Worm (Caenorhabditis elegans): ENCODE results near the gene cest-3.

DNA sequence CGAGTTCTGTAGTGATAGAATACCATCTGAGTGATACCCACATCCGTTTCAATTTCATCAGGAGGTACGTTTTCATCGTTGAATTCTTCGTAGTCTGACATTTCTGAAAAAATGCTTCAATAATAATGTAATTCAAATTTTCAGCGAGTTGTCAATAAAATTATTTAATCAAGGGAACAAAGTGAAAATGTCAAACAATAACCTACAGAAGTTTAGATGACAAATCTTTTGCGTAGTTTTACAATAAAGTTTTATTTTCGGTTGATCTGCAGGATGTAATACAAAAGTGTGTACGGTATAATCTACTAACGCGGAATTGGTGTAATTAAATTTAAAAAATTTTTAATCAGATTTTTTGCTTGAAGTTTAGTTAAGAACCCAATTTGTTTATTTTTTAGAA lies 46.8 kb downstream of the cest-3 start, which contains the start of gene C04B4.5:
- no peak for TF ChIP-seq lin-13 (GFP tag; optimal IDR thresholded peaks at IDR 0.05)
- no peak for TF ChIP-seq unc-30 (tag; optimal IDR thresholded peaks at IDR 0.05)
